Fruit fly (Drosophila melanogaster) whole organism, embryonic: ENCODE results near the gene BORCS6.

Experiments used
- Atf3 ChIP-seq: fragments of 200-800 bp; sonication (Bioruptor generic); optimal IDR thresholded peaks from 3 replicates; lab custom pipeline; 2016; ENCODE audit warnings: missing biosample characterization, missing genetic modification characterization
- Blimp-1 ChIP-seq: fragments of 200-800 bp; sonication (Bioruptor generic); optimal IDR thresholded peaks from 3 replicates; lab custom pipeline; 2018; ENCODE audit warnings: missing biosample characterization, missing genetic modification characterization, mild to moderate bottlenecking, moderate library complexity, missing genetic modification reagents
- CG10431 ChIP-seq: fragments of 200-800 bp; sonication (Bioruptor generic); optimal IDR thresholded peaks from 3 replicates; lab custom pipeline; 2018; ENCODE audit warnings: missing biosample characterization, mild to moderate bottlenecking, missing genetic modification characterization
- CG10959 ChIP-seq: fragments of 200-800 bp; sonication (Bioruptor generic); IDR thresholded peaks from 2 replicates; pipeline ENCODE4 v1.3.6; 2022; ENCODE audit warnings: missing biosample characterization, missing genetic modification characterization
- CG11093 ChIP-seq: fragments of 200-800 bp; sonication (Bioruptor generic); IDR thresholded peaks from 3 replicates; pipeline ENCODE4 v1.3.6; 2022; ENCODE audit warnings: missing biosample characterization, missing genetic modification characterization
- CG11504 ChIP-seq: fragments of 200-800 bp; sonication (Bioruptor generic); optimal IDR thresholded peaks from 3 replicates; lab custom pipeline; 2019; ENCODE audit warnings: missing biosample characterization, mild to moderate bottlenecking, missing genetic modification characterization, moderate library complexity
- CG11695 ChIP-seq: fragments of 200-800 bp; sonication (Bioruptor generic); IDR thresholded peaks from 3 replicates; pipeline ENCODE4 v1.3.6; 2022; ENCODE audit warnings: missing biosample characterization, missing genetic modification characterization
- CG13624 ChIP-seq: fragments of 200-800 bp; sonication (Bioruptor generic); optimal IDR thresholded peaks from 2 replicates; lab custom pipeline; 2016; ENCODE audit warnings: missing biosample characterization, missing genetic modification characterization
- CG13894 ChIP-seq: fragments of 200-800 bp; sonication (Bioruptor generic); optimal IDR thresholded peaks from 3 replicates; lab custom pipeline; 2018; ENCODE audit warnings: missing biosample characterization, mild to moderate bottlenecking, missing genetic modification characterization, moderate library complexity
- CG15696 ChIP-seq: fragments of 200-800 bp; sonication (Bioruptor generic); optimal IDR thresholded peaks from 2 replicates; lab custom pipeline; 2019; ENCODE audit warnings: missing biosample characterization, mild to moderate bottlenecking, missing genetic modification characterization, moderate library complexity
- CG1603 ChIP-seq: fragments of 200-800 bp; sonication (Bioruptor generic); optimal IDR thresholded peaks from 2 replicates; lab custom pipeline; 2019; ENCODE audit warnings: missing biosample characterization, mild to moderate bottlenecking, missing genetic modification characterization, moderate library complexity
- CG2678 ChIP-seq: fragments of 200-800 bp; sonication (Bioruptor generic); optimal IDR thresholded peaks from 3 replicates; lab custom pipeline; 2019; ENCODE audit warnings: missing biosample characterization, mild to moderate bottlenecking, missing genetic modification characterization, moderate library complexity
- CG30431 ChIP-seq: fragments of 200-800 bp; sonication (Bioruptor generic); optimal IDR thresholded peaks from 2 replicates; lab custom pipeline; 2017; ENCODE audit warnings: missing biosample characterization, missing genetic modification characterization
- CG4282 ChIP-seq: fragments of 200-800 bp; sonication (Bioruptor generic); optimal IDR thresholded peaks from 2 replicates; lab custom pipeline; 2016; ENCODE audit warnings: missing biosample characterization, missing genetic modification characterization
- CG7839 ChIP-seq: fragments of 200-800 bp; sonication (Bioruptor generic); optimal IDR thresholded peaks from 3 replicates; lab custom pipeline; 2018; ENCODE audit warnings: missing biosample characterization, mild to moderate bottlenecking, missing genetic modification characterization, moderate library complexity
- CkIIα-i1 ChIP-seq: fragments of 200-800 bp; sonication (Bioruptor generic); IDR thresholded peaks from 2 replicates; pipeline ENCODE4 v1.3.6; 2022; ENCODE audit warnings: missing biosample characterization, missing genetic modification characterization
- Dbx ChIP-seq: fragments of 200-800 bp; sonication (Bioruptor generic); IDR thresholded peaks from 3 replicates; pipeline ENCODE4 v1.3.6; 2022; ENCODE audit warnings: missing biosample characterization, missing genetic modification characterization
- Deaf1 ChIP-seq: fragments of 200-800 bp; optimal IDR thresholded peaks from 3 replicates; lab custom pipeline; 2019; ENCODE audit warnings: missing biosample characterization, mild to moderate bottlenecking, missing genetic modification characterization, moderate library complexity
- Doc3 ChIP-seq: fragments of 200-800 bp; sonication (Bioruptor generic); IDR thresholded peaks from 3 replicates; pipeline ENCODE4 v1.3.6; 2022; ENCODE audit warnings: missing biosample characterization, missing genetic modification characterization; ENCODE audit not compliant: partially characterized antibody
- Drgx ChIP-seq: fragments of 200-800 bp; sonication (Bioruptor generic); IDR thresholded peaks from 2 replicates; pipeline ENCODE4 v1.3.6; 2022; ENCODE audit warnings: missing biosample characterization, missing genetic modification characterization
- E2f1 ChIP-seq: fragments of 200-800 bp; sonication (Bioruptor generic); IDR thresholded peaks from 2 replicates; pipeline ENCODE4 v1.3.6; 2022; ENCODE audit warnings: missing biosample characterization, missing genetic modification characterization
- Ets65A ChIP-seq: fragments of 200-800 bp; sonication (Bioruptor generic); peaks from one replicate; lab custom pipeline; 2016; ENCODE audit warnings: missing biosample characterization, missing genetic modification characterization
- Gsc ChIP-seq: fragments of 200-800 bp; sonication (Bioruptor generic); IDR thresholded peaks from 2 replicates; pipeline ENCODE4 v1.3.6; 2022; ENCODE audit warnings: missing biosample characterization, missing genetic modification characterization
- HmgZ ChIP-seq: fragments of 200-800 bp; sonication (Bioruptor generic); optimal IDR thresholded peaks from 2 replicates; lab custom pipeline; 2018; ENCODE audit warnings: missing biosample characterization, mild to moderate bottlenecking, missing genetic modification characterization
- Kr ChIP-seq: fragments of 200-800 bp; sonication (Bioruptor generic); optimal IDR thresholded peaks from 2 replicates; lab custom pipeline; 2017; ENCODE audit warnings: missing biosample characterization, mild to moderate bottlenecking, missing genetic modification characterization
- MBD-R2 ChIP-seq: fragments of 200-800 bp; sonication (Bioruptor generic); IDR thresholded peaks from 2 replicates; pipeline ENCODE4 v1.3.6; 2022; ENCODE audit warnings: missing biosample characterization, missing genetic modification characterization
- NK7.1 ChIP-seq: fragments of 200-800 bp; sonication (Bioruptor generic); optimal IDR thresholded peaks from 3 replicates; lab custom pipeline; 2016; ENCODE audit warnings: missing biosample characterization, missing genetic modification characterization
- Sin3A ChIP-seq: fragments of >200 bp; optimal IDR thresholded peaks from 2 replicates; lab custom pipeline; 2018
- Six4 ChIP-seq: fragments of 200-800 bp; sonication (Bioruptor generic); optimal IDR thresholded peaks from 2 replicates; lab custom pipeline; 2016; ENCODE audit warnings: missing biosample characterization, missing genetic modification characterization
- Taf1 ChIP-seq: fragments of 200-800 bp; sonication (Bioruptor generic); IDR thresholded peaks from 2 replicates; pipeline ENCODE4 v1.3.6; 2022; ENCODE audit warnings: missing biosample characterization, missing genetic modification characterization
- ac ChIP-seq: fragments of 200-800 bp; sonication (Bioruptor generic); optimal IDR thresholded peaks from 3 replicates; lab custom pipeline; 2017; ENCODE audit warnings: missing biosample characterization, mild to moderate bottlenecking, missing genetic modification characterization
- bsh ChIP-seq, 2 experiments: fragments of 200-800 bp; sonication (Bioruptor generic); optimal IDR thresholded peaks; 2 replicates each; lab custom pipeline; 2017 to 2018; ENCODE audit warnings: mild to moderate bottlenecking in 2 of 2, missing biosample characterization in 2 of 2, missing genetic modification characterization in 2 of 2, moderate library complexity in 1 of 2
- caup ChIP-seq: fragments of 200-800 bp; sonication (Bioruptor generic); optimal IDR thresholded peaks from 3 replicates; lab custom pipeline; 2017; ENCODE audit warnings: missing biosample characterization, mild to moderate bottlenecking, missing genetic modification characterization, moderate library complexity; ENCODE audit not compliant: severe bottlenecking
- crol ChIP-seq: fragments of 200-800 bp; sonication (Bioruptor generic); IDR thresholded peaks from 2 replicates; pipeline ENCODE4 v1.3.6; 2022; ENCODE audit warnings: missing biosample characterization, missing genetic modification characterization
- dati ChIP-seq: fragments of 200-800 bp; sonication (Bioruptor generic); IDR thresholded peaks from 2 replicates; pipeline ENCODE4 v1.3.6; 2022; ENCODE audit warnings: missing biosample characterization, missing genetic modification characterization
- dimm ChIP-seq: fragments of 200-800 bp; sonication (Bioruptor generic); IDR thresholded peaks from 2 replicates; pipeline ENCODE4 v1.3.6; 2022; ENCODE audit warnings: missing biosample characterization, missing genetic modification characterization
- disco-r ChIP-seq: fragments of 200-800 bp; sonication (Bioruptor generic); optimal IDR thresholded peaks from 2 replicates; lab custom pipeline; 2016; ENCODE audit warnings: missing biosample characterization, missing genetic modification characterization
- luna ChIP-seq: fragments of 200-800 bp; sonication (Bioruptor generic); optimal IDR thresholded peaks from 2 replicates; lab custom pipeline; 2016; ENCODE audit warnings: missing biosample characterization, missing genetic modification characterization
- nom ChIP-seq: fragments of 200-800 bp; sonication (Bioruptor generic); optimal IDR thresholded peaks from 2 replicates; lab custom pipeline; 2017; ENCODE audit warnings: missing biosample characterization, missing genetic modification characterization, mild to moderate bottlenecking, moderate library complexity, missing genetic modification reagents
- pros ChIP-seq: fragments of 200-800 bp; sonication (Bioruptor generic); optimal IDR thresholded peaks from 3 replicates; lab custom pipeline; 2019; ENCODE audit warnings: missing biosample characterization, mild to moderate bottlenecking, missing genetic modification characterization, moderate library complexity
- row ChIP-seq: fragments of 200-800 bp; sonication (Bioruptor generic); IDR thresholded peaks from 3 replicates; pipeline ENCODE4 v1.3.6; 2022; ENCODE audit warnings: missing biosample characterization, missing genetic modification characterization
- run ChIP-seq: fragments of 200-800 bp; sonication (Bioruptor generic); optimal IDR thresholded peaks from 3 replicates; lab custom pipeline; 2018; ENCODE audit warnings: missing biosample characterization, mild to moderate bottlenecking, missing genetic modification characterization
- schlank ChIP-seq: fragments of 200-800 bp; sonication (Bioruptor generic); optimal IDR thresholded peaks from 2 replicates; lab custom pipeline; 2018; ENCODE audit warnings: missing biosample characterization, mild to moderate bottlenecking, missing genetic modification characterization
- sens ChIP-seq: fragments of 200-800 bp; sonication (Bioruptor generic); peaks from one replicate; lab custom pipeline; 2016; ENCODE audit warnings: missing biosample characterization, missing genetic modification characterization
- so ChIP-seq: fragments of 200-800 bp; sonication (Bioruptor generic); IDR thresholded peaks from 3 replicates; pipeline ENCODE4 v1.3.6; 2022; ENCODE audit warnings: missing biosample characterization, missing genetic modification characterization
- sqz ChIP-seq: fragments of 200-800 bp; sonication (Bioruptor generic); optimal IDR thresholded peaks from 3 replicates; lab custom pipeline; 2018; ENCODE audit warnings: missing biosample characterization, mild to moderate bottlenecking, missing genetic modification characterization
- z ChIP-seq: fragments of 200-800 bp; sonication (Bioruptor generic); IDR thresholded peaks from 3 replicates; pipeline ENCODE4 v1.3.6; 2022; ENCODE audit warnings: missing biosample characterization, missing genetic modification characterization

BORCS6 gene

dm6 chr3L:524246-524645 lies 16.4 kb upstream of the BORCS6 start (continued):
- TF ChIP-seq Dbx (GFP tag; lab: Robert Waterston, UW) (no peak), Atf3 (GFP tag; lab: Kevin White, UChicago) (no peak), CkIIα-i1 (GFP tag; lab: Robert Waterston, UW) (no peak), schlank (tag; lab: Kevin White, UChicago) (no peak), CG11093 (no peak), CG4282 (no peak), MBD-R2 (no peak), Blimp-1 (GFP tag; lab: Kevin White, UChicago) (peak; percentile 12), CG13894 (tag; lab: Kevin White, UChicago) (no peak), CG13624 (GFP tag; lab: Kevin White, UChicago) (no peak), pros (GFP tag; lab: Kevin White, UChicago) (no peak), CG7839 (tag; lab: Kevin White, UChicago) (no peak), CG1603 (no peak), nom (GFP tag; lab: Kevin White, UChicago) (no peak), caup (GFP tag; lab: Kevin White, UChicago) (no peak), Sin3A (no peak), ac (GFP tag; lab: Kevin White, UChicago) (no peak), Taf1 (no peak), crol (GFP tag; lab: Robert Waterston, UW) (peak; percentile 32; the same call in 1 of the 2 replicates)

- TF ChIP-seq sens (GFP tag; lab: Kevin White, UChicago) (peak; percentile 24), Doc3 (GFP tag; lab: Robert Waterston, UW) (0 out of 3 replicates have a peak, but pooled peaks have one; percentile 1), NK7.1 (GFP tag; lab: Kevin White, UChicago) (no peak)
- TF ChIP-seq, all 482 proteins: peak for 2
These were observed 12.6 kb upstream of the BORCS6 start, which contains the start of gene CG34269 for dm6 chr3L:528037-528436. CG34269 (plus strand) TSS chr3L:528337.

- TF ChIP-seq z = peak; percentile 65; the same call in 2 of the 3 replicates
- TF ChIP-seq dimm (GFP tag; lab: Robert Waterston, UW) = no peak
- peak; percentile 91 for TF ChIP-seq Ets65A
- TF ChIP-seq Six4 (GFP tag; lab: Kevin White, UChicago) = no peak
These were observed 9.8 kb upstream of the BORCS6 start for dm6 chr3L:530813-531212.

dm6 chr3L:531280-531853 lies 9.3 kb upstream of the BORCS6 start:
- no peak for TF ChIP-seq E2f1 (GFP tag; lab: Robert Waterston, UW)
- TF ChIP-seq CG10959 (GFP tag; lab: Robert Waterston, UW) = no peak
- no peak for TF ChIP-seq luna (GFP tag; lab: Kevin White, UChicago)
- TF ChIP-seq row (GFP tag; lab: Robert Waterston, UW) = 0 out of 3 replicates have a peak, but pooled peaks have one; percentile 10
- no peak for TF ChIP-seq so (GFP tag; lab: Robert Waterston, UW)
- TF ChIP-seq bsh (GFP tag; optimal IDR thresholded peaks at IDR 0.05; lab: Kevin White, UChicago) = peak; percentile 17 to 66
- TF ChIP-seq Kr = no peak
- no peak for TF ChIP-seq disco-r (GFP tag; lab: Kevin White, UChicago)
- TF ChIP-seq HmgZ (tag; lab: Kevin White, UChicago) = no peak
- TF ChIP-seq run (tag; lab: Kevin White, UChicago) = no peak
- TF ChIP-seq CG11504 (tag; lab: Kevin White, UChicago) = peak; percentile 31
- no peak for TF ChIP-seq CG30431 (GFP tag; lab: Kevin White, UChicago)
- TF ChIP-seq Blimp-1 (GFP tag; lab: Kevin White, UChicago) = peak; percentile 41
- TF ChIP-seq CG2678 (tag; lab: Kevin White, UChicago) = peak; percentile 37
- TF ChIP-seq CG11695 (GFP tag; lab: Robert Waterston, UW) = no peak
- TF ChIP-seq Drgx = peak; percentile 59
- TF ChIP-seq Deaf1 (tag; lab: Kevin White, UChicago) = no peak
- no peak for TF ChIP-seq dati
- TF ChIP-seq CG15696 = no peak
- no peak for TF ChIP-seq sqz (GFP tag; lab: Kevin White, UChicago)
- TF ChIP-seq Gsc (GFP tag; lab: Robert Waterston, UW) = no peak
- no peak for TF ChIP-seq NK7.1 (GFP tag; lab: Kevin White, UChicago)
- no peak for TF ChIP-seq CG10431 (GFP tag; lab: Kevin White, UChicago)
